Fruit fly (Drosophila melanogaster) whole organism, embryonic: ENCODE measurements around the gene CG10863.
A peak's percentile ranks its signal among the peaks of the same experiment; 100 is the strongest.

Experiments used
- Atf6 ChIP-seq: fragments of 200-800 bp; sonication (Bioruptor generic); IDR thresholded peaks from 2 replicates; pipeline ENCODE4 v1.3.6; 2022; ENCODE audit warnings: missing biosample characterization, missing genetic modification characterization
- CG10147 ChIP-seq: fragments of 200-800 bp; sonication (Bioruptor generic); optimal IDR thresholded peaks from 2 replicates; lab custom pipeline; 2019; ENCODE audit warnings: missing biosample characterization, mild to moderate bottlenecking, missing genetic modification characterization, moderate library complexity
- CG11695 ChIP-seq: fragments of 200-800 bp; sonication (Bioruptor generic); IDR thresholded peaks from 3 replicates; pipeline ENCODE4 v1.3.6; 2022; ENCODE audit warnings: missing biosample characterization, missing genetic modification characterization
- CG12299 ChIP-seq: fragments of 200-800 bp; sonication (Bioruptor generic); optimal IDR thresholded peaks from 2 replicates; lab custom pipeline; 2018; ENCODE audit warnings: missing biosample characterization, mild to moderate bottlenecking, missing genetic modification characterization
- CG14050 ChIP-seq: fragments of 200-800 bp; sonication (Bioruptor generic); IDR thresholded peaks from 3 replicates; pipeline ENCODE4 v1.3.6; 2022; ENCODE audit warnings: missing biosample characterization, missing genetic modification characterization
- CG14667 ChIP-seq: fragments of 200-800 bp; sonication (Bioruptor generic); IDR thresholded peaks from 2 replicates; pipeline ENCODE4 v1.3.6; 2022; ENCODE audit warnings: missing biosample characterization, missing genetic modification characterization
- CG15269 ChIP-seq: fragments of 200-800 bp; sonication (Bioruptor generic); optimal IDR thresholded peaks from 2 replicates; lab custom pipeline; 2018; ENCODE audit warnings: missing biosample characterization, mild to moderate bottlenecking, missing genetic modification characterization, moderate library complexity
- CG15514 ChIP-seq: fragments of 200-800 bp; sonication (Bioruptor generic); optimal IDR thresholded peaks from 3 replicates; lab custom pipeline; 2017; ENCODE audit warnings: missing biosample characterization, missing genetic modification characterization, mild to moderate bottlenecking, moderate library complexity, missing genetic modification reagents
- CG17802 ChIP-seq: fragments of 200-800 bp; sonication (Bioruptor generic); optimal IDR thresholded peaks from 2 replicates; lab custom pipeline; 2018; ENCODE audit warnings: missing biosample characterization, mild to moderate bottlenecking, missing genetic modification characterization, moderate library complexity
- CG18599 ChIP-seq: fragments of 200-800 bp; sonication (Bioruptor generic); optimal IDR thresholded peaks from 3 replicates; lab custom pipeline; 2017; ENCODE audit warnings: missing biosample characterization, missing genetic modification characterization, mild to moderate bottlenecking, moderate library complexity, missing genetic modification reagents
- CG2120 ChIP-seq: fragments of 200-800 bp; sonication (Bioruptor generic); optimal IDR thresholded peaks from 3 replicates; lab custom pipeline; 2016; ENCODE audit warnings: missing biosample characterization, missing genetic modification characterization
- CG2129 ChIP-seq: fragments of 200-800 bp; sonication (Bioruptor generic); IDR thresholded peaks from 2 replicates; pipeline ENCODE4 v1.3.6; 2022; ENCODE audit warnings: missing biosample characterization, missing genetic modification characterization; ENCODE audit not compliant: partially characterized antibody
- CG2678 ChIP-seq: fragments of 200-800 bp; sonication (Bioruptor generic); optimal IDR thresholded peaks from 3 replicates; lab custom pipeline; 2019; ENCODE audit warnings: missing biosample characterization, mild to moderate bottlenecking, missing genetic modification characterization, moderate library complexity
- CG3281 ChIP-seq: fragments of 200-800 bp; sonication (Bioruptor generic); optimal IDR thresholded peaks from 3 replicates; lab custom pipeline; 2017; ENCODE audit warnings: missing biosample characterization, mild to moderate bottlenecking, missing genetic modification characterization
- CG3995 ChIP-seq: fragments of 200-800 bp; sonication (Bioruptor generic); optimal IDR thresholded peaks from 3 replicates; lab custom pipeline; 2016; ENCODE audit warnings: missing biosample characterization, missing genetic modification characterization
- Dp ChIP-seq: fragments of 200-800 bp; sonication (Bioruptor generic); optimal IDR thresholded peaks from 2 replicates; lab custom pipeline; 2018; ENCODE audit warnings: missing biosample characterization, mild to moderate bottlenecking, missing genetic modification characterization, moderate library complexity
- Drgx ChIP-seq: fragments of 200-800 bp; sonication (Bioruptor generic); IDR thresholded peaks from 2 replicates; pipeline ENCODE4 v1.3.6; 2022; ENCODE audit warnings: missing biosample characterization, missing genetic modification characterization
- E2f2 ChIP-seq: fragments of 200-800 bp; sonication (Bioruptor generic); IDR thresholded peaks from 2 replicates; pipeline ENCODE4 v1.3.6; 2022; ENCODE audit warnings: missing biosample characterization, missing genetic modification characterization
- Fer1 ChIP-seq: fragments of 200-800 bp; sonication (Bioruptor generic); optimal IDR thresholded peaks from 2 replicates; lab custom pipeline; 2017; ENCODE audit warnings: missing biosample characterization, mild to moderate bottlenecking, missing genetic modification characterization
- HmgZ ChIP-seq: fragments of 200-800 bp; sonication (Bioruptor generic); optimal IDR thresholded peaks from 2 replicates; lab custom pipeline; 2018; ENCODE audit warnings: missing biosample characterization, mild to moderate bottlenecking, missing genetic modification characterization
- Hmr ChIP-seq: fragments of 200-800 bp; sonication (Bioruptor generic); optimal IDR thresholded peaks from 3 replicates; lab custom pipeline; 2017; ENCODE audit warnings: mild to moderate bottlenecking, missing biosample characterization, missing genetic modification reagents, missing genetic modification characterization
- Hmx ChIP-seq: fragments of 200-800 bp; sonication (Bioruptor generic); optimal IDR thresholded peaks from 2 replicates; lab custom pipeline; 2016; ENCODE audit warnings: missing biosample characterization, missing genetic modification characterization
- MBD-R2 ChIP-seq: fragments of 200-800 bp; sonication (Bioruptor generic); IDR thresholded peaks from 2 replicates; pipeline ENCODE4 v1.3.6; 2022; ENCODE audit warnings: missing biosample characterization, missing genetic modification characterization
- Med ChIP-seq: fragments of 200-800 bp; sonication (Bioruptor generic); peaks from one replicate; lab custom pipeline; 2016; ENCODE audit warnings: missing biosample characterization, missing genetic modification characterization, mild to moderate bottlenecking, inconsistent platforms, moderate library complexity
- Meics ChIP-seq: fragments of 200-800 bp; sonication (Bioruptor generic); optimal IDR thresholded peaks from 2 replicates; lab custom pipeline; 2017; ENCODE audit warnings: missing biosample characterization, mild to moderate bottlenecking, missing genetic modification characterization
- Mrtf ChIP-seq: fragments of 200-800 bp; sonication (Bioruptor generic); IDR thresholded peaks from 3 replicates; pipeline ENCODE4 v1.3.6; 2022; ENCODE audit warnings: missing biosample characterization, missing genetic modification characterization
- Pdp1 ChIP-seq, 2 experiments: fragments of 200-800 bp; sonication (Bioruptor generic); optimal IDR thresholded peaks; 3 replicates each; lab custom pipeline; 2016; ENCODE audit warnings: missing biosample characterization in 2 of 2, missing genetic modification characterization in 2 of 2, mild to moderate bottlenecking in 1 of 2, moderate library complexity in 1 of 2
- Rfx ChIP-seq: fragments of 200-800 bp; sonication (Bioruptor generic); IDR thresholded peaks from 2 replicates; pipeline ENCODE4 v1.3.6; 2022; ENCODE audit warnings: missing biosample characterization, missing genetic modification characterization
- ato ChIP-seq: fragments of 200-800 bp; sonication (Bioruptor generic); IDR thresholded peaks from 2 replicates; pipeline ENCODE4 v1.3.6; 2022; ENCODE audit warnings: missing biosample characterization, missing genetic modification characterization; ENCODE audit not compliant: partially characterized antibody
- dimm ChIP-seq: fragments of 200-800 bp; sonication (Bioruptor generic); IDR thresholded peaks from 2 replicates; pipeline ENCODE4 v1.3.6; 2022; ENCODE audit warnings: missing biosample characterization, missing genetic modification characterization
- gfzf ChIP-seq: fragments of 200-800 bp; sonication (Bioruptor generic); optimal IDR thresholded peaks from 2 replicates; lab custom pipeline; 2016; ENCODE audit warnings: missing biosample characterization, mild to moderate bottlenecking, missing genetic modification characterization, moderate library complexity
- gsb ChIP-seq: fragments of 200-800 bp; sonication (Bioruptor generic); IDR thresholded peaks from 2 replicates; pipeline ENCODE4 v1.3.6; 2022; ENCODE audit warnings: missing biosample characterization, missing genetic modification characterization
- hth ChIP-seq: fragments of >200 bp; optimal IDR thresholded peaks from 2 replicates; lab custom pipeline; 2017; ENCODE audit warnings: inconsistent platforms
- inv ChIP-seq: fragments of 200-800 bp; sonication (Bioruptor generic); IDR thresholded peaks from 2 replicates; pipeline ENCODE4 v1.3.6; 2022; ENCODE audit warnings: missing biosample characterization, missing genetic modification characterization; ENCODE audit not compliant: partially characterized antibody
- kni ChIP-seq: fragments of 200-800 bp; sonication (Bioruptor generic); optimal IDR thresholded peaks from 3 replicates; lab custom pipeline; 2017; ENCODE audit warnings: mild to moderate bottlenecking, missing biosample characterization, missing genetic modification reagents, missing genetic modification characterization
- mam ChIP-seq: fragments of 200-800 bp; sonication (Bioruptor generic); optimal IDR thresholded peaks from 3 replicates; lab custom pipeline; 2016; ENCODE audit warnings: missing biosample characterization, missing genetic modification characterization
- mirr ChIP-seq: fragments of 200-800 bp; sonication (Bioruptor generic); optimal IDR thresholded peaks from 3 replicates; lab custom pipeline; 2018; ENCODE audit warnings: missing biosample characterization, mild to moderate bottlenecking, missing genetic modification characterization
- pzg ChIP-seq: fragments of 200-800 bp; sonication (Bioruptor generic); optimal IDR thresholded peaks from 3 replicates; lab custom pipeline; 2018; ENCODE audit warnings: missing biosample characterization, mild to moderate bottlenecking, missing genetic modification characterization, moderate library complexity
- sens ChIP-seq: fragments of 200-800 bp; sonication (Bioruptor generic); peaks from one replicate; lab custom pipeline; 2016; ENCODE audit warnings: missing biosample characterization, missing genetic modification characterization
- sug ChIP-seq: fragments of 200-800 bp; optimal IDR thresholded peaks from 2 replicates; lab custom pipeline; 2019; ENCODE audit warnings: missing biosample characterization, mild to moderate bottlenecking, missing genetic modification characterization, moderate library complexity
- tgo ChIP-seq: fragments of 200-800 bp; sonication (Bioruptor generic); IDR thresholded peaks from 3 replicates; pipeline ENCODE4 v1.3.6; 2022; ENCODE audit warnings: missing biosample characterization, missing genetic modification characterization
- twi ChIP-seq: fragments of 200-800 bp; optimal IDR thresholded peaks from 2 replicates; lab custom pipeline; 2019; ENCODE audit warnings: missing biosample characterization, mild to moderate bottlenecking, missing genetic modification characterization, moderate library complexity
- tx ChIP-seq: fragments of 200-800 bp; sonication (Bioruptor generic); optimal IDR thresholded peaks from 2 replicates; lab custom pipeline; 2016; ENCODE audit warnings: missing biosample characterization, missing genetic modification characterization
- usp ChIP-seq: fragments of >200 bp; optimal IDR thresholded peaks from 2 replicates; lab custom pipeline; 2017; ENCODE audit warnings: missing biosample characterization, missing genetic modification characterization
- vnd ChIP-seq: fragments of 200-800 bp; sonication (Bioruptor generic); IDR thresholded peaks from 3 replicates; pipeline ENCODE4 v1.3.6; 2022; ENCODE audit warnings: missing biosample characterization, missing genetic modification characterization; ENCODE audit not compliant: partially characterized antibody
- zen2 ChIP-seq: fragments of 200-800 bp; sonication (Bioruptor generic); IDR thresholded peaks from 3 replicates; pipeline ENCODE4 v1.3.6; 2022; ENCODE audit warnings: missing biosample characterization, missing genetic modification characterization; ENCODE audit not compliant: partially characterized antibody

The CG10863 gene

dm6 chr3L:3947301-3947941, 5.2 kb upstream of the CG10863 start, which contains the start of gene CG10853 (continued):
- no peak for TF ChIP-seq CG12299 (tag; lab: Kevin White, UChicago)
- no peak for TF ChIP-seq HmgZ (tag; lab: Kevin White, UChicago)
- no peak for TF ChIP-seq usp (GFP tag; lab: Kevin White, UChicago)
- TF ChIP-seq dimm = no peak
- no peak for TF ChIP-seq Rfx (GFP tag; lab: Robert Waterston, UW)
- no peak for TF ChIP-seq CG3995 (GFP tag; lab: Kevin White, UChicago)
- peak; percentile 52 for TF ChIP-seq Med (GFP tag; lab: Kevin White, UChicago)
- TF ChIP-seq, all 482 proteins: peak for 16

- TF ChIP-seq CG14667 (no peak), vnd (GFP tag; lab: Robert Waterston, UW) (peak; percentile 33; the same call in 1 of the 3 replicates), pzg (peak; percentile 7), CG17802 (tag; lab: Kevin White, UChicago) (no peak), Dp (peak; percentile 77), Atf6 (no peak), gfzf (GFP tag; lab: Kevin White, UChicago) (peak; percentile 35), CG2678 (tag; lab: Kevin White, UChicago) (peak; percentile 56), E2f2 (GFP tag; lab: Robert Waterston, UW) (peak; percentile 76), mam (GFP tag; lab: Kevin White, UChicago) (no peak), tgo (GFP tag; lab: Robert Waterston, UW) (peak; percentile 23; the same call in 1 of the 3 replicates), CG11695 (GFP tag; lab: Robert Waterston, UW) (0 out of 3 replicates have a peak, but pooled peaks have one; percentile 19), CG3281 (GFP tag; lab: Kevin White, UChicago) (peak; percentile 0), CG2120 (GFP tag; lab: Kevin White, UChicago) (peak; percentile 66), CG2129 (GFP tag; lab: Robert Waterston, UW) (no peak), Mrtf (GFP tag; lab: Robert Waterston, UW) (no peak), CG18599 (GFP tag; lab: Kevin White, UChicago) (peak; percentile 44), hth (lab: Kevin White, UChicago) (no peak), ato (GFP tag; lab: Robert Waterston, UW) (peak; percentile 58), gsb (GFP tag; lab: Robert Waterston, UW) (no peak), sug (tag; lab: Kevin White, UChicago) (peak; percentile 28), tx (GFP tag; lab: Kevin White, UChicago) (no peak), Hmr (GFP tag; lab: Kevin White, UChicago) (peak; percentile 5), Hmx (no peak), Pdp1 (GFP tag; optimal IDR thresholded peaks at IDR 0.05; lab: Kevin White, UChicago) (peak in 1 of 2 experiments; percentile 54), CG15514 (GFP tag; lab: Kevin White, UChicago) (no peak), Drgx (GFP tag; lab: Robert Waterston, UW) (0 out of 2 replicates have a peak, but pooled peaks have one; percentile 28), CG10147 (peak; percentile 11), twi (no peak), CG15269 (peak; percentile 36), CG14050 (GFP tag; lab: Robert Waterston, UW) (no peak), zen2 (GFP tag; lab: Robert Waterston, UW) (0 out of 3 replicates have a peak, but pooled peaks have one; percentile 47), kni (GFP tag; lab: Kevin White, UChicago) (no peak), sens (GFP tag; lab: Kevin White, UChicago) (peak; percentile 75), MBD-R2 (GFP tag; lab: Robert Waterston, UW) (peak; percentile 23; the same call in 1 of the 2 replicates), inv (GFP tag; lab: Robert Waterston, UW) (no peak), mirr (GFP tag; lab: Kevin White, UChicago) (no peak), Fer1 (GFP tag; lab: Kevin White, UChicago) (peak; percentile 32), Meics (GFP tag; lab: Kevin White, UChicago) (peak; percentile 16), Med (GFP tag; lab: Kevin White, UChicago) (peak; percentile 22)
Measured at dm6 chr3L:3940075-3940819, 2.0 kb downstream of the CG10863 start, which contains the start of gene CG12766. TSS of gene CG12766 (minus strand) at chr3L:3940125.
